Fruit fly (Drosophila melanogaster): ENCODE results near the gene CG13244.
A peak's percentile ranks its signal among the peaks of the same experiment; 100 is the strongest.

Gene CG13244

DNA sequence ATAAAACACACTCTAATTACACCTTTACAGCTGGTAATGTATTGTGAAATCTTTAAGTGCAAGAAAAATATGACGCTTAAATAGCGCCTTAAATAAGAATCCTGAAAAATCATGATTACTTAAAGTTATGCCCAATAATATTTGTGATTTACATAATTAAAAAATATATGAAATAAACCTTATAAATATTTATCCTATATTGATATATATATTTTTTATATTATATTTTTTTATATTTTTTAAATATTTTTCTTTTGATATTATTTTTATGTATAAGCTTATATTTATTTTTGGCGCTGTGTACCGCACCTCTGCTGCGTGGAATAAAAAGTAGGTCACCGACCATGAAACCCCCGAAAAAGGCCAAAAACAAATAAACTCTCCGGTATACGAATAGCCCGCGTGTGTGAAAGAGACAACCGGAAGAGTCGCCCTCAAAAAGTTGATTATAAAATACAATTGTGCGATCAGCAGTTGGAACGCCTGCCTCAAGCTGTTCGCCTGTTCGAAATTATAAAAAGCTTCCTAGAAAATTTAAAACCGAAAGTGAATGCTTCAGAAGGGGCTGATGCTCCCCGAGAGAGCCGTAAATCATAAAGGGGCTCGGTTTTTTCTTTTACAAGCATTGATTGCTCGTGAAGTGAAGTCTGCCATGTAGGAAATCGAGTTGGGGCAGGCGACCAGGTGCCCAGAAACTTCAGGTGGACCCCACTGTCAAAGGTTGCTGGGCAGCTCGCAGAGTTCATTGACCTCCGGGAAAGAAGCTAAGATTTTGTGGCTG is 8.0 kb upstream of the CG13244 start (continued):
- 0 out of 2 replicates have a peak, but pooled peaks have one; percentile 37 for TF ChIP-seq sna (GFP tag; IDR thresholded peaks at IDR 0.05; ENCODE audit: partially characterized antibody)
- TF ChIP-seq sens-2 (GFP tag; IDR thresholded peaks at IDR 0.05): peak; percentile 24; the same call in 1 of the 2 replicates
- TF ChIP-seq CG17612 (GFP tag; IDR thresholded peaks at IDR 0.05): no peak
- no peak for TF ChIP-seq CG10959 (GFP tag; IDR thresholded peaks at IDR 0.05)
- TF ChIP-seq zf30C (GFP tag; optimal IDR thresholded peaks at IDR 0.05): peak; percentile 62
- no peak; the same call in 1 of the 2 replicates for TF ChIP-seq CG14014 (GFP tag; IDR thresholded peaks at IDR 0.05)
- no peak for TF ChIP-seq NC2α (GFP tag; optimal IDR thresholded peaks at IDR 0.05)
- TF ChIP-seq tna (GFP tag; IDR thresholded peaks at IDR 0.05; ENCODE audit: partially characterized antibody): 0 out of 2 replicates have a peak, but pooled peaks have one; percentile 42
- peak; percentile 85; the same call in 2 of the 3 replicates for TF ChIP-seq CG2199 (GFP tag; IDR thresholded peaks at IDR 0.05)
- TF ChIP-seq C15 (GFP tag; IDR thresholded peaks at IDR 0.05): no peak
- TF ChIP-seq Nf-YA (GFP tag; IDR thresholded peaks at IDR 0.05): no peak
- TF ChIP-seq zfh1 (GFP tag; IDR thresholded peaks at IDR 0.05): no peak
- TF ChIP-seq E2f1 (GFP tag; IDR thresholded peaks at IDR 0.05): peak; percentile 24; the same call in 1 of the 2 replicates
- TF ChIP-seq CG11085 (GFP tag; IDR thresholded peaks at IDR 0.05): no peak
- TF ChIP-seq Med (GFP tag): peak; percentile 88
- peak; percentile 71 for TF ChIP-seq CG17359 (tag; optimal IDR thresholded peaks at IDR 0.05)
- peak; percentile 77 for TF ChIP-seq gsb-n (tag; optimal IDR thresholded peaks at IDR 0.05)
- TF ChIP-seq HLH3B (GFP tag; IDR thresholded peaks at IDR 0.05): no peak
- TF ChIP-seq yki (optimal IDR thresholded peaks at IDR 0.05): no peak
- TF ChIP-seq p53 (GFP tag; optimal IDR thresholded peaks at IDR 0.05): no peak
- TF ChIP-seq Lim3 (GFP tag; IDR thresholded peaks at IDR 0.05): no peak
- peak; percentile 62 for TF ChIP-seq gcm (GFP tag; optimal IDR thresholded peaks at IDR 0.05)
- TF ChIP-seq Mes4 (GFP tag; optimal IDR thresholded peaks at IDR 0.05): no peak
- no peak for TF ChIP-seq CG3163 (GFP tag; optimal IDR thresholded peaks at IDR 0.05)
- TF ChIP-seq CG2875 (GFP tag; optimal IDR thresholded peaks at IDR 0.05): peak; percentile 38
- TF ChIP-seq CG17385 (GFP tag; optimal IDR thresholded peaks at IDR 0.05): peak; percentile 50
- TF ChIP-seq Ptx1 (GFP tag; IDR thresholded peaks at IDR 0.05): peak; percentile 50; the same call in 1 of the 2 replicates
- TF ChIP-seq Lpt (GFP tag; optimal IDR thresholded peaks at IDR 0.05): no peak
- no peak for TF ChIP-seq CG31388 (GFP tag; optimal IDR thresholded peaks at IDR 0.05)
- peak; percentile 96 for TF ChIP-seq CG12769 (tag; optimal IDR thresholded peaks at IDR 0.05)
- no peak for TF ChIP-seq CG4282 (GFP tag; optimal IDR thresholded peaks at IDR 0.05)
- peak; percentile 86 for TF ChIP-seq aop (GFP tag; IDR thresholded peaks at IDR 0.05)
- 0 out of 3 replicates have a peak, but pooled peaks have one; percentile 19 for TF ChIP-seq CG14050 (GFP tag; IDR thresholded peaks at IDR 0.05)
- TF ChIP-seq CG14710 (tag; optimal IDR thresholded peaks at IDR 0.05): peak; percentile 54
- no peak for TF ChIP-seq H15 (GFP tag; IDR thresholded peaks at IDR 0.05)
- peak; percentile 2 for TF ChIP-seq CG1529 (GFP tag; optimal IDR thresholded peaks at IDR 0.05)
- TF ChIP-seq CG7987 (GFP tag; optimal IDR thresholded peaks at IDR 0.05): peak; percentile 48
- peak; percentile 7 for TF ChIP-seq CG2116 (GFP tag; optimal IDR thresholded peaks at IDR 0.05)
- TF ChIP-seq tap (tag; optimal IDR thresholded peaks at IDR 0.05): no peak
- TF ChIP-seq fu2 (GFP tag; optimal IDR thresholded peaks at IDR 0.05): no peak
- no peak for TF ChIP-seq CG3847 (GFP tag; IDR thresholded peaks at IDR 0.05)
- TF ChIP-seq cg (GFP tag; optimal IDR thresholded peaks at IDR 0.05): peak; percentile 22
- no peak for TF ChIP-seq ab (GFP tag; optimal IDR thresholded peaks at IDR 0.05)
- no peak for TF ChIP-seq CG6272 (GFP tag; IDR thresholded peaks at IDR 0.05)
- TF ChIP-seq HLH4C (GFP tag; IDR thresholded peaks at IDR 0.05; ENCODE audit: partially characterized antibody): peak; percentile 36; the same call in 2 of the 3 replicates
- no peak for TF ChIP-seq Dip2 (GFP tag; IDR thresholded peaks at IDR 0.05)
- TF ChIP-seq Hsf (GFP tag; optimal IDR thresholded peaks at IDR 0.05): no peak
- no peak for TF ChIP-seq CG12236 (GFP tag; optimal IDR thresholded peaks at IDR 0.05)
- TF ChIP-seq Chrac-16 (GFP tag; optimal IDR thresholded peaks at IDR 0.05): no peak
- no peak for TF ChIP-seq dan (GFP tag; IDR thresholded peaks at IDR 0.05)
- no peak for TF ChIP-seq CG1024 (GFP tag; IDR thresholded peaks at IDR 0.05)
